Worm (Caenorhabditis elegans) whole organism, L2 larva: ENCODE data around the gene srd-39.

ENCODE experiments used
- C34F6.9 ChIP-seq: fragments of 150-350 bp; optimal IDR thresholded peaks from 2 replicates; lab custom pipeline; 2014; ENCODE audit warnings: missing biosample characterization, missing genetic modification characterization
- F13H6.1 ChIP-seq: sonication (generic microtip); optimal IDR thresholded peaks from 2 replicates; lab custom pipeline; 2016; ENCODE audit warnings: missing genetic modification characterization, missing compliant biosample characterization
- R02D3.7 ChIP-seq: fragments of 150-350 bp; optimal IDR thresholded peaks from 2 replicates; lab custom pipeline; 2014; ENCODE audit warnings: missing biosample characterization, missing genetic modification characterization
- alr-1 ChIP-seq: fragments of 150-350 bp; optimal IDR thresholded peaks from 2 replicates; lab custom pipeline; 2014; ENCODE audit warnings: missing biosample characterization, missing genetic modification characterization
- blmp-1 ChIP-seq: sonication (generic microtip); optimal IDR thresholded peaks from 2 replicates; lab custom pipeline; 2017; ENCODE audit warnings: missing genetic modification characterization, mild to moderate bottlenecking, missing compliant biosample characterization, antibody characterized with exemption, moderate library complexity; ENCODE audit not compliant: insufficient read depth
- ceh-16 ChIP-seq: fragments of 150-350 bp; optimal IDR thresholded peaks from 2 replicates; lab custom pipeline; 2014; ENCODE audit warnings: missing biosample characterization, missing genetic modification characterization
- ceh-82 ChIP-seq: fragments of 150-350 bp; optimal IDR thresholded peaks from 2 replicates; lab custom pipeline; 2014; ENCODE audit warnings: missing biosample characterization, missing genetic modification characterization
- crh-2 ChIP-seq: sonication (generic microtip); optimal IDR thresholded peaks from 2 replicates; lab custom pipeline; 2017; ENCODE audit warnings: missing biosample characterization, missing genetic modification characterization
- dmd-4 ChIP-seq: sonication (generic microtip); optimal IDR thresholded peaks from 2 replicates; lab custom pipeline; 2017; ENCODE audit warnings: missing biosample characterization, missing genetic modification characterization
- elt-1 ChIP-seq: fragments of 150-350 bp; optimal IDR thresholded peaks from 2 replicates; lab custom pipeline; 2014; ENCODE audit warnings: missing biosample characterization, missing genetic modification characterization
- fos-1 ChIP-seq: fragments of 150-350 bp; optimal IDR thresholded peaks from 2 replicates; lab custom pipeline; 2014; ENCODE audit warnings: missing biosample characterization, missing genetic modification characterization
- gmeb-1 ChIP-seq: fragments of 150-350 bp; optimal IDR thresholded peaks from 2 replicates; lab custom pipeline; 2014; ENCODE audit warnings: missing biosample characterization, missing genetic modification characterization
- lin-11 ChIP-seq: fragments of 150-350 bp; sonication (generic microtip); optimal IDR thresholded peaks from 2 replicates; lab custom pipeline; 2014; ENCODE audit warnings: missing biosample characterization, missing genetic modification characterization, inconsistent platforms, mixed read lengths
- lin-39 ChIP-seq: fragments of 150-350 bp; optimal IDR thresholded peaks from 2 replicates; lab custom pipeline; 2014; ENCODE audit warnings: missing biosample characterization, missing genetic modification reagents, missing genetic modification characterization
- lsy-2 ChIP-seq, 2 experiments: fragments of 150-350 bp in 1 of 2; sonication (generic microtip) in 1 of 2; optimal IDR thresholded peaks; 2 replicates each; lab custom pipeline; 2014 to 2017; ENCODE audit warnings: missing biosample characterization in 2 of 2, missing genetic modification characterization in 2 of 2
- mab-5 ChIP-seq: fragments of 150-350 bp; optimal IDR thresholded peaks from 2 replicates; lab custom pipeline; 2014; ENCODE audit warnings: missing biosample characterization, missing genetic modification characterization
- mbf-1 ChIP-seq: sonication (generic microtip); optimal IDR thresholded peaks from 2 replicates; lab custom pipeline; 2017; ENCODE audit warnings: missing biosample characterization, missing genetic modification characterization
- mdl-1 ChIP-seq, 2 experiments: fragments of 150-350 bp in 1 of 2; sonication (generic microtip) in 1 of 2; optimal IDR thresholded peaks; 2 replicates each; lab custom pipeline; 2017; ENCODE audit warnings: missing biosample characterization in 2 of 2, missing genetic modification characterization in 2 of 2
- nhr-10 ChIP-seq: sonication (generic microtip); optimal IDR thresholded peaks from 2 replicates; lab custom pipeline; 2017; ENCODE audit warnings: missing biosample characterization, missing genetic modification characterization
- nhr-129 ChIP-seq: fragments of 150-350 bp; optimal IDR thresholded peaks from 2 replicates; lab custom pipeline; 2014; ENCODE audit warnings: missing biosample characterization, missing genetic modification characterization
- nhr-21 ChIP-seq: fragments of 150-350 bp; optimal IDR thresholded peaks from 2 replicates; lab custom pipeline; 2014; ENCODE audit warnings: missing biosample characterization, missing genetic modification characterization
- nhr-25 ChIP-seq: fragments of 150-350 bp; sonication (generic microtip); optimal IDR thresholded peaks from 3 replicates; lab custom pipeline; 2014; ENCODE audit warnings: missing biosample characterization, missing genetic modification characterization
- nhr-6 ChIP-seq: fragments of 150-350 bp; optimal IDR thresholded peaks from 2 replicates; lab custom pipeline; 2014; ENCODE audit warnings: missing biosample characterization, missing genetic modification characterization
- nhr-77 ChIP-seq: fragments of 150-350 bp; optimal IDR thresholded peaks from 2 replicates; lab custom pipeline; 2014; ENCODE audit warnings: missing biosample characterization, missing genetic modification characterization
- sem-4 ChIP-seq: fragments of 150-350 bp; optimal IDR thresholded peaks from 2 replicates; lab custom pipeline; 2014; ENCODE audit warnings: missing biosample characterization, missing genetic modification reagents, missing genetic modification characterization
- skn-1 ChIP-seq: sonication (generic microtip); optimal IDR thresholded peaks from 2 replicates; lab custom pipeline; 2017; ENCODE audit warnings: missing biosample characterization, missing genetic modification characterization
- sma-3 ChIP-seq: sonication (generic microtip); optimal IDR thresholded peaks from 2 replicates; lab custom pipeline; 2016; ENCODE audit warnings: missing genetic modification reagents, missing genetic modification characterization, missing compliant biosample characterization
- sma-9 ChIP-seq, 2 experiments: fragments of 150-350 bp in 1 of 2; sonication (generic microtip) in 1 of 2; optimal IDR thresholded peaks; 2 replicates each; lab custom pipeline; 2014 to 2016; ENCODE audit warnings: missing genetic modification characterization in 2 of 2, mild to moderate bottlenecking in 1 of 2, missing biosample characterization in 1 of 2, missing compliant biosample characterization in 1 of 2, missing genetic modification reagents in 1 of 2, moderate library complexity in 1 of 2
- unc-39 ChIP-seq: fragments of 150-350 bp; optimal IDR thresholded peaks from 2 replicates; lab custom pipeline; 2014; ENCODE audit warnings: missing biosample characterization, missing genetic modification characterization
- ztf-11 ChIP-seq: sonication (generic microtip); optimal IDR thresholded peaks from 2 replicates; lab custom pipeline; 2017; ENCODE audit warnings: missing biosample characterization, missing genetic modification characterization
- ztf-4 ChIP-seq: fragments of 150-350 bp; optimal IDR thresholded peaks from 2 replicates; lab custom pipeline; 2014; ENCODE audit warnings: missing biosample characterization, missing genetic modification characterization

srd-39 gene

DNA sequence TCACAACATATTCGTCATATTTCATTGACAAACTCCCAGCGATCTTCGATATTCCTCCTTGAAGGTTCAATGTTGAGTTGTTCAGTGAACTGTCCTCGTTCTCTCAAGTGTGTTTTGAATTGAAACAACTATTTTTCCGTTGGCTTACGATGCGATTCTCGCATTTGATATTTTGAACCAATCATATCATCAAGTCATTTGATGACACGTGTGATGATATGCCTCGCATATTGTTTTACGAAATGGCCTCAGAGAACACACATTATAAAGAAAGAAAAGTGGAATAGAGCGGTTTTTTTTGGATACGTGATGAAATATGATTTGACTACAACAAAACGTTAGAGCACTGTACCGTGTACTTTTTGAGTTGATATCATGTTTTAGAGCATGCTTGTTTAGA, 48.0 kb upstream of the srd-39 start:
- peak in 1 of 2 experiments; percentile 39 for TF ChIP-seq mdl-1 (tag; optimal IDR thresholded peaks at IDR 0.05; lab: Kevin White, UChicago)
- TF ChIP-seq lin-39 (tag; lab: Kevin White, UChicago): no peak
- TF ChIP-seq sem-4: no peak
- peak; percentile 32 for TF ChIP-seq ztf-4 (tag; lab: Kevin White, UChicago)
- TF ChIP-seq nhr-25 (tag; lab: Kevin White, UChicago): no peak
- TF ChIP-seq nhr-6 (tag; lab: Kevin White, UChicago): peak; percentile 79
- TF ChIP-seq fos-1 (tag; lab: Kevin White, UChicago): peak; percentile 33
- peak; percentile 72 for TF ChIP-seq blmp-1 (tag; lab: Kevin White, UChicago)
- peak; percentile 93 for TF ChIP-seq crh-2 (tag; lab: Kevin White, UChicago)
- TF ChIP-seq nhr-21 (tag; lab: Kevin White, UChicago): peak; percentile 94
- TF ChIP-seq C34F6.9: peak; percentile 55
- peak; percentile 96 for TF ChIP-seq nhr-129 (tag; lab: Kevin White, UChicago)
- peak; percentile 46 for TF ChIP-seq F13H6.1 (tag; lab: Kevin White, UChicago)
- no peak for TF ChIP-seq nhr-10
- peak; percentile 95 for TF ChIP-seq sma-9 (GFP tag; optimal IDR thresholded peaks at IDR 0.05; lab: Kevin White, UChicago)
- no peak for TF ChIP-seq sma-9 (tag; optimal IDR thresholded peaks at IDR 0.05; lab: Kevin White, UChicago)
- peak; percentile 86 for TF ChIP-seq sma-3 (GFP tag; lab: Kevin White, UChicago)
- peak in 1 of 2 experiments; percentile 73 for TF ChIP-seq lsy-2 (tag; optimal IDR thresholded peaks at IDR 0.05; lab: Kevin White, UChicago)
- peak; percentile 51 for TF ChIP-seq gmeb-1 (tag; lab: Kevin White, UChicago)
- TF ChIP-seq R02D3.7 (tag; lab: Kevin White, UChicago): no peak
- TF ChIP-seq skn-1: peak; percentile 26

DNA sequence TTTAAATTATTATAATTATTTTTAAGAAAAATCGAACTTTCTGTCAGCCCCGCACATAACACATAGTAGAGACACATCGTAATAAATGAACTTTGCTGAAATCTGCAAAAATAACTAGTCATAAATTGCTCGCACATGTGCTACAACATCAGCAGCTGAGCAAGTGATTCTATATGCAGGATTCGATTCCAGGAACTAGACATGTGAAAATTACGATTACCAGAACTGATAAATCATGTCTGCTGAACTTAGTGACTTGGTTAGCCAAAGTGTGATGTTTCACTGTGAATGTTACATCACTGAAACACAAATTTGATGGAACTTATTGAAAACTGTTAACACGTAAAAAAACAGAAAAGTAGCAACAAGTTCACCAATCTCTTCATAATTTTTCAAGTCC, 46.8 kb upstream of the srd-39 start:
- peak; percentile 8 for TF ChIP-seq sma-9 (GFP tag; optimal IDR thresholded peaks at IDR 0.05; lab: Kevin White, UChicago)
- TF ChIP-seq sma-9 (tag; optimal IDR thresholded peaks at IDR 0.05; lab: Kevin White, UChicago): no peak
- TF ChIP-seq ceh-16 (tag; lab: Kevin White, UChicago): no peak

DNA sequence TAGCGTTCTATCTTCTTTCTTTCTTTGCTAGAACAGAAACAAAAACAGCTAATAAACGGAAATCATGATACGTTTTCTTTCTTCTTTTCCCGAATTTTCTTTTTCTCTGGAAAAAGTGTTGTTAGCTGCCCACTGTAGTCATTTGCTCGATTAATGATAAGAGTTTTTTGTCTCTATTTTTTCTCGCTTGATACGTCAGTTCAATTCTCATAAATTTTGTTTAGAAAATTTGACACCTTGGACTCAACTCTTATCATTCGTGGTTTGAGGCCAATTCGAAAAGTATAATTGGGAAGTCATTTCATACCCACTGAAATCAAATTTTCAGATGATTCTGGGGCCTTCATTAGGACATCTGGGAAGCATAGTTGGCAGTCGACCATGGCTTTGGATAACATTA, 41.5 kb upstream of the srd-39 start:
- TF ChIP-seq fos-1 (tag; lab: Kevin White, UChicago) (peak; percentile 27), dmd-4 (tag; lab: Kevin White, UChicago) (no peak)

DNA sequence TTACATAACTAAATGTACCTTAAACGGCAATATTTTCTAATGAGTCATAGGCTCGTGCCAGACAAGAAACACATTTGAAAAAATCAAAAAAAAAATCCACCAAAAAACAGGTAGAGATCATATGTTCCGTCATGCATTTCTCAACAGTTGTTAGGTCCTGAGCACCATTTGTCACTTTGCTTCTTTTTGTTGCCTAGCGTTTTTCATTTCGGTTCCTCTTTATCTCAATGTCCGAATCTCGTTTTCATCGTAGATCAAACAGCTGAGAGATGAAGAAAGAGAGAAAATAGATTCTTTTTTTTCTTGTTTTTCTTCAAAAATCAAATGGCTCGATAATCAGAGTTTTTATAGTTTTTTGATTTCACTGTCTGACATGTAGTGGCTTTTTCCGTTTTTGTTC, 40.6 kb upstream of the srd-39 start:
- TF ChIP-seq ceh-16 (tag; lab: Kevin White, UChicago) (no peak), sem-4 (peak; percentile 29), lsy-2 (tag; optimal IDR thresholded peaks at IDR 0.05; lab: Kevin White, UChicago) (peak in 1 of 2 experiments; percentile 45), sma-9 (GFP tag; optimal IDR thresholded peaks at IDR 0.05; lab: Kevin White, UChicago) (peak; percentile 77), sma-9 (tag; optimal IDR thresholded peaks at IDR 0.05; lab: Kevin White, UChicago) (no peak), unc-39 (no peak), nhr-129 (tag; lab: Kevin White, UChicago) (peak; percentile 69), nhr-10 (no peak), alr-1 (no peak), C34F6.9 (peak; percentile 35), F13H6.1 (tag; lab: Kevin White, UChicago) (peak; percentile 73)

DNA sequence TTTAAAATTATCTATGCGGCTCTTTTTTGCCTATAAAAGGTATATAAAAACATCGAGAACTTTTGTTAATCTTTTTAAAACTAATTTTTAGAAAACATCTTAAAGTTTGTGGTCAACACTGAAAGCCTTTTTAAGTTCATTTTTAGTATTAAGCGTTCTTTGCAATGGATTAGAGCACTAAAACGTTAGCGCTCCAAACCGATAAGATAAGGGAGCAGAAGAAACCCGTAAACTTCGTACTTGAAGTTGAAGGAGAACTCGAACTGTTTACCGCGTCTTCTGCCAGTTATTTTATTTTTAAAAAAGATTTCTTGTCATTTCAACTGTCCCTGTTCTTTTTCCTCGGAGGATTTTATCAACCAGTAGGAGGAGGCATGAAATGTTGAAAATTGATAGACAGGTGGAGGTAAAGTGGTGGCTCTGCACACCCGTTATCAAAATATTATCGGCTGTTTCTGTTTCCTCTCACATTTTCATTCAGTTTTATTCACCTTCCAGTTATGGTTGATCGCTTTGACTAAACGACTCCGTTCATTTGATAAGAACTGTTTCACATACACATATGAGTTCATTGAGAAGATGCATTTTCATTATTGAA, 38.7 kb upstream of the srd-39 start:
- peak; percentile 28 for TF ChIP-seq fos-1 (tag; lab: Kevin White, UChicago)
- no peak for TF ChIP-seq dmd-4 (tag; lab: Kevin White, UChicago)
- TF ChIP-seq, all 48 proteins: peak for 1

DNA sequence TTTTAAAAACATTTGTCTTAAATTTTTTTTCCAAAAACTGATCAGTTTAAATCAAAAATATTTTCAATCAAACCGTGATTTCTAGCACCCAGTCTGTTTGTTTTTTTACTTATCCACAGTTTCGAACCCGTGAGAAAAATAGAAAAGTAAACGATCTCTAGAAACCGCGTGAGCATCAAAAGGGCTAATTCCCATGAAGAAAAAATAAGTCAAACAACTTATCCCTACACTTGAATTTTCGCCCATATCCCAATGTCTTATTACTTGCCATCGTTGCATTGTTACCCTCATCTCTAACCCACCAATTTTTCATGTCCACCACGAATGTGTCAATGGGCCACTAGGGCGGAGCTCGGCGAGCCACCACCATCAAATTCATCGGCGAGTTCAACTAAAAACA, 37.3 kb upstream of the srd-39 start, which contains the start of gene ptr-24:
ptr-24 (plus strand) TSS at position 301 of the 400 bp plus-strand sequence.
- no peak for TF ChIP-seq unc-39
- no peak for TF ChIP-seq sem-4
- no peak for TF ChIP-seq lin-11 (tag; lab: Kevin White, UChicago)
- no peak for TF ChIP-seq mdl-1 (tag; optimal IDR thresholded peaks at IDR 0.05; lab: Kevin White, UChicago)

DNA sequence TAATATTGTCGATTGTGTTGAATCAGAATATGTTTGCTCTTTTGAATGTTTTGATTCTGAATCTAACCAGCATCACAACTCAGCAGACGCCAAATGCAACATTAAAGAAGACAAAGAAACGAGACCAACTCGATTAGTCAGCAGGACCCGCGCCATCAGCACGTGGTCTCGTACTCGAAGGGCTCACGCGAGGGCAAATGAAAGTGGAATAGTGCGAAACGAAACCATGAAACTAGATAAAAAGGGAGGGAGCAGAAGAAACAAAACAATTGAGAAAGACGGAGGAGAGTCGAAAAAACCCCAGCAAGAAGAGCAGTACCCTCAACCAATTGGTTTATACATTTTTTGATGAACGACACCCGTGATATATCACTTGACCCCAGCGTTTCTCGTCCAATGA, 36.6 kb upstream of the srd-39 start:
- TF ChIP-seq nhr-129 (tag; lab: Kevin White, UChicago) (peak; percentile 66), mdl-1 (tag; optimal IDR thresholded peaks at IDR 0.05; lab: Kevin White, UChicago) (peak in 1 of 2 experiments; percentile 15), gmeb-1 (tag; lab: Kevin White, UChicago) (no peak), ceh-16 (tag; lab: Kevin White, UChicago) (no peak), sem-4 (peak; percentile 18), ztf-11 (no peak), nhr-77 (tag; lab: Kevin White, UChicago) (no peak), elt-1 (tag; lab: Kevin White, UChicago) (no peak), lin-39 (tag; lab: Kevin White, UChicago) (no peak), F13H6.1 (tag; lab: Kevin White, UChicago) (no peak), ceh-82 (no peak), mbf-1 (tag; lab: Kevin White, UChicago) (no peak), C34F6.9 (peak; percentile 15), mab-5 (peak; percentile 32), nhr-21 (tag; lab: Kevin White, UChicago) (no peak)
